Fruit fly (Drosophila melanogaster) Kc167 (cell line): ENCODE measurements around the gene CG5162.

Experiments
- Myc ChIP-seq: fragments of >200 bp; optimal IDR thresholded peaks from 2 replicates; lab custom pipeline; 2017; ENCODE audit warnings: missing external identifiers
- Sin3A ChIP-seq: fragments of >200 bp; optimal IDR thresholded peaks from 2 replicates; lab custom pipeline; 2018; ENCODE audit warnings: missing external identifiers
- h ChIP-seq: fragments of >200 bp; optimal IDR thresholded peaks from 3 replicates; lab custom pipeline; 2018; ENCODE audit warnings: missing external identifiers
- insv ChIP-seq: fragments of >200 bp; optimal IDR thresholded peaks from 3 replicates; lab custom pipeline; 2018; ENCODE audit warnings: missing external identifiers
- psq ChIP-seq: fragments of >200 bp; optimal IDR thresholded peaks from 2 replicates; lab custom pipeline; 2017; ENCODE audit warnings: missing external identifiers
- ttk ChIP-seq: sonication (Bioruptor generic); optimal IDR thresholded peaks from 2 replicates; lab custom pipeline; 2017; ENCODE audit warnings: missing external identifiers

The CG5162 gene

DNA sequence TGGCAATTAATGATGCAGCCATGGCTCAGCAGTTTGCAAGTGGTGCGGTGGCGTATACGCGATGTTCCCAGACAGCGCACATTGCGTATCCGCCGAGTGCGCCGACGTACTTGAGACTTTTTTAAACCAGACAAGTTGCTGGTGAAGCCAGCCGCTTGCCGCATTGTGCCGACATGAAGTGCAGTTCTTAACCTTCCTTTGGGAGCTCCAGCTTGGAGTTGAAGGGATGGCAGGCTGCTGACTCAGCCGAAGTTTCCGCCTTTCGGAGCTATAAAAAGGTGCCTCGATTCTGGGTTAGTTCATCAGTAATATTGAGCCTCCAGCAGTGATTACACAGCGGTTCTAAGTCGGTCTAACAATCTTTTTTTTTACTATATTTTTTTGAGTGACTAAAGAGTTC, 6.0 kb downstream of the CG5162 start, which contains the start of gene CG5172:
Gene CG5172 (plus strand): TSS at position 301 of the 400 bp plus-strand sequence.
- TF ChIP-seq Sin3A (lab: Kevin White, UChicago) (no peak), insv (lab: Kevin White, UChicago) (no peak), h (lab: Kevin White, UChicago) (no peak), Myc (lab: Kevin White, UChicago) (no peak), ttk (lab: Kevin White, UChicago) (no peak), psq (lab: Kevin White, UChicago) (no peak)

DNA sequence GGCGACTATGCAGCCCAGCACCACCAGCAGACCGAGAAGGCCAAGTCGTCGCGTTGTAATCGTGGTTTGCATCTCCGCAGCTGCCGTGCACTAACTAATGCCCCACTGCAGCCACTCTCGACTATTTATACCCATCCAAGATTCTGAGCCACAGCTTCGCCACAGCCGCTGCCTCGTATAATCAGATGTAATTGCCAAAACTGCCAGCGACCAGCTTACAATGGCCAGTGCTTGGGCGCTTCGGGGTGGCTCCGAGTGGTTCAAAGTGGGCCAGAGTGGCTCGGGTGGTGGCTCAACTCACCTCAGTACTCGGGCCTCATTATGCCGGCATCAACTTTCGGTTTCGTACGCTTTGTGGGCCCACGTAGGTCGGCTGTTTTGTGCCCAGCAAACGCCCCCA, 8.6 kb downstream of the CG5162 start, which contains the start of gene CG34327:
Gene CG34327 (minus strand): TSS at position 101 of the 400 bp plus-strand sequence.
- TF ChIP-seq Myc (lab: Kevin White, UChicago) (no peak), insv (lab: Kevin White, UChicago) (no peak), h (lab: Kevin White, UChicago) (no peak), Sin3A (lab: Kevin White, UChicago) (no peak), ttk (lab: Kevin White, UChicago) (no peak), psq (lab: Kevin White, UChicago) (no peak)

DNA sequence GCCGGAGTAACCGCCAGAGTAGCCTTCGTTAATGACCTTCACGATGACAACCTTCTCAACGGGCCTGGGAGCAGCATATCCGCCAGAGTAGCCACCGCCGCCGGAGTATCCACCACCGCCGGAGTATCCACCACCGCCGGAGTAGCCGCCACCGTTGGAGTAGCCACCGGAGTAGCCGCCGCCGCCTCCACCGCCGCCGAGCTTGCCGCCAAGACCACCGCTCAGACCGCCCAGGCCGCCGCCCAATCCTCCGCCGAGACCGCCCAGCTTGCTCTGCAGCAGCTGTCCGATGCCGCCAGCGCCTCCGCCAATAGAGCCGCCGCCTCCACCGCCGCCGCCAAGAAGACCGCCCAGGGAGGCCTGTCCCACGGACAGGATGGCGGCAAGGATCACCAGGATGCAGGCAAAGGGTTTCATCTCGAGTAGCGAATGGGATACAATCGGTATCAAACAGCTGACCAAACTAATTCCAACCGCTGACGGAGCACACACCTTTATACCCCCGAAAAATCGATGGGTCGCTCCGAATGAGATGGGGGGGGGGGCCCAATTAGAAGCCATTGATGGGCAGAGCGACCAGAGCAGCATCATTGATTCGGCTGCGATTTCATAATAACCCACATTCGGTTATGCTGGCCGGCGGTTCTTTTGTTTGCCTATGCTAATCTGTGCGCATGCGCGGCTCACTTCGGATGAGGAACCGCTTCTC, 11.0 kb downstream of the CG5162 start:
- TF ChIP-seq ttk (lab: Kevin White, UChicago), result no peak

DNA sequence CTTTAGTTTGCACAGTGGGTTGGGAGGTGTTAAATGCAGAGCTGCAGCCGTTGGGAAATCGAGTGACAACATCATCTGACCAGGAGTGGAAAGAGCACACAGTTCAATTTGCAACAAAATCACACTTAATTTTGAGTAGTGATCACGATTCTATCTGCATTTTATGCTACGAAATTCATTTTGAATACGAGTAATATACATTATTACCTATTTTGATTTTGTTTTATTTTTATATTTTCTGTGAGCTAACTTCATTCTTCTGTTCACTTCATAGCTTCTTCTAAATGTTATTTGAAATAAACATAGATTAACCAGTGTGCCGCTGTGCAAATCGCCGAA, 11.5 kb downstream of the CG5162 start, which contains the start of gene CG10598:
Gene CG10598 (minus strand): TSS at position 187 of the 339 bp plus-strand sequence.
- no peak for TF ChIP-seq Sin3A (lab: Kevin White, UChicago)
- no peak for TF ChIP-seq Myc (lab: Kevin White, UChicago)
- no peak for TF ChIP-seq insv (lab: Kevin White, UChicago)
- TF ChIP-seq h (lab: Kevin White, UChicago), result no peak
- TF ChIP-seq ttk (lab: Kevin White, UChicago), result no peak
- no peak for TF ChIP-seq psq (lab: Kevin White, UChicago)

DNA sequence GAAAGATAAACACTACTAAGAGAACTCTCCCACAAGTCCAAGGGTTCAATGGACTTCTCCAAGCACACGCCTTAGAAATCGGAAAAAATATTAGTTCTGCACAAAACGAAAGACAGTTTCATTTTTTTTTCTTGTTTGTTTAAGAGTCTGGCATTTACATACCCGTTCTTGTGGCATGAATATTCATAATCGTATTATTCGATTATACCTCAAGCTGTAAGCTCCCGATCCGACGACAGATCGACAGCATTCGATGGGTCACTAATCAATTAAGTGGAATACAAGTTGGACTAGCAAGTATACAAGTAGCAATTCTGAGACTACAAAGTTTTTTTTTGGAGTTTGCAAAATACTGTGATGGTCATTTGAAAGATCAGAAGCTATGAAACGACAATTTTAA, 12.4 kb downstream of the CG5162 start:
- no peak for TF ChIP-seq ttk (lab: Kevin White, UChicago)
- TF ChIP-seq insv (lab: Kevin White, UChicago), result no peak
- no peak for TF ChIP-seq h (lab: Kevin White, UChicago)
- TF ChIP-seq Myc (lab: Kevin White, UChicago), result no peak
- no peak for TF ChIP-seq Sin3A (lab: Kevin White, UChicago)
- no peak for TF ChIP-seq psq (lab: Kevin White, UChicago)

DNA sequence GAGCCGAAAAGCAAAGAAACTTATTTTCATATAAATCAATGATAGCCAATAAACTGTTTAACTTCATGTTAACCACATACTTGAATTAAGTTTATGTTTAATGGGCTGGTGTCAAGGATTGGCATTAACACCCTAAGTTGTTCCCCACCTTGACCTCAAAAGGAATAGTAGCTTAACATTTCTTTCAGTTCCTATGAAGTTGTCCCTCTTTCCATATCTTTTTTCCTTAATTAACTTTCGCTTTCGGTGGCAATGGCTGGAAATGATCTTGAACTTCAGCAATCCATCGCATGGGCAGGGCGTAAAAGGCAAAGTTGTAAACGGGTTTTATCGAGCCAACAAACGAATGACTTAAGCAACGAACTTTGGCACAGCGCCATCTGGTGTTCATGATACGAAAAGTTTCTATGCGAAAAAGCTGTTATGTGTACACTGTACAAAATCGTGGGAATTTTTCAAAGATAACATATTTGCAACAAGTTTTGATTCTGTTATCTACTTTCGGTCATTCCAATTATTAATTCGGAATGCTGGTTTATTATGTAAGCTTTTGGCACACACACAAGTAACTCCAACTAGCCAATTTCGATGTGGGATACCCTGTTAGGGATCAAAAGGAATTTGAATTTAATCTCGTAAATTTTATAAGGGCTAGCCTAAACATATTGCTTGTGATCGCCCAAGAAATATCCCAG, 14.5 kb downstream of the CG5162 start:
- TF ChIP-seq ttk (lab: Kevin White, UChicago), result no peak
- no peak for TF ChIP-seq Sin3A (lab: Kevin White, UChicago)
- TF ChIP-seq Myc (lab: Kevin White, UChicago), result no peak
- no peak for TF ChIP-seq psq (lab: Kevin White, UChicago)
- no peak for TF ChIP-seq insv (lab: Kevin White, UChicago)
- TF ChIP-seq h (lab: Kevin White, UChicago), result no peak

DNA sequence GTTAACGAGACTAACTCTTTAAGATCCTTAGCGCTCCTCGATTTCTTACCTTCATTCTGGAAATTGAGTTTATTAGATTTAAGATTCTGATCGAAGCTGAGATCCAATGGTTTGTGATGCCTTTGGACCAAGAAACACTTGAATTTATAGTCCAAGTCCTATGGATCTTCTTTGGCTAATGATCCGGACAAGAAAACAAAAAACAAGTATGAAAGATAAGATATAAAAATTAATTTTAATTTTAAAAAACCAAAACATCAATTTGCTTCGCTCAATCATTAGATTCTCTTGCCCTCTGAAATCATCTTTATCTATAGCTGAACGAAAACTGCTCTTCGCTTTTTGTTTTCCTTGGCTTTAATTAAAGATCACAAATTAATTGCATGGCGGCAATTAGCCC, 15.8 kb downstream of the CG5162 start, which contains the start of gene CG10597:
Gene CG10597 (minus strand): TSS at position 101 of the 400 bp plus-strand sequence.
- TF ChIP-seq Sin3A (lab: Kevin White, UChicago), result no peak
- TF ChIP-seq psq (lab: Kevin White, UChicago), result no peak
- TF ChIP-seq insv (lab: Kevin White, UChicago), result no peak
- no peak for TF ChIP-seq Myc (lab: Kevin White, UChicago)
- TF ChIP-seq h (lab: Kevin White, UChicago), result no peak
- no peak for TF ChIP-seq ttk (lab: Kevin White, UChicago)

DNA sequence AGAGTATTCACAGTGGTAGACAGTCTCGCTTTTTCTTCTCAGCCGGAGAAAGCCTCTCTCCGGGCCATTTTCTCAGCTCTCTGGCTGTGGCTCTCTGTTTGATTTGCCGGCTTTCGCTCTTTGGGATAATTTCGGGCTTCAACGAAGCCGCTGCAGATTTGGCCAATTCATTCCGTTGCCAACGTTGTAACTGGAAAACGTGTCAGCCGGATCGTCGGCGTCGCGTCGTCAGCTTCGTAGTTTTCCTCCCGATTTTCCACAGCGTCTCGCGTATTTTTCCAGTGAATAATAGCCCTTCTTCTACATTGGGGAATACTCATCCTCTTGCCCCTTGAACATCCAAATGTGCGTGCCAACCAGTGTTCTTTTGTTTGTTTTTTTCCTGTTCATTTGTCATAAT, 17.5 kb downstream of the CG5162 start, which contains the start of gene f:
Gene f (plus strand): TSS at position 301 of the 400 bp plus-strand sequence.
- TF ChIP-seq h (lab: Kevin White, UChicago), result no peak

DNA sequence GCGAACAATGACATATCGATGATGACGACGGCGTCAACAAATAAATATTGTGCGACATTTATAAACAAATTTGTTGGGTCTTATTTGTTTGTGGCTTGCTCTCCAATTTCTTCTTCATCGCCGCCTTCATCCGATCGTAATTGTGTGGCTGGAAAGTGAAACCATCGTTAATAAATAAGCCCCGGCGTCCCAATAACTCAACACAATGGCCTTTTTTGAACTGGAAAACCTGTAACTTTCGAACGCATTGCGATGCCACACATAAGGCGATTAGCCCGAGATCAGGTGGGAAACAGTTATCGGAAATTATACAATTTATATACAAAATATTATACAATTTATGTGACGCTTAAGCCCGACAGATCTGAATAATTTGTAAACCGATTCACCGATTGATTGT, 21.4 kb downstream of the CG5162 start:
- no peak for TF ChIP-seq psq (lab: Kevin White, UChicago)
- TF ChIP-seq h (lab: Kevin White, UChicago), result no peak
- TF ChIP-seq Myc (lab: Kevin White, UChicago), result no peak
- no peak for TF ChIP-seq ttk (lab: Kevin White, UChicago)
- TF ChIP-seq insv (lab: Kevin White, UChicago), result no peak
- no peak for TF ChIP-seq Sin3A (lab: Kevin White, UChicago)

- TF ChIP-seq psq (lab: Kevin White, UChicago) (no peak), h (lab: Kevin White, UChicago) (no peak), Myc (lab: Kevin White, UChicago) (no peak), insv (lab: Kevin White, UChicago) (no peak), ttk (lab: Kevin White, UChicago) (no peak), Sin3A (lab: Kevin White, UChicago) (no peak)
Measured at dm6 chrX:17237421-17237820, 22.3 kb downstream of the CG5162 start.

- TF ChIP-seq Myc (lab: Kevin White, UChicago) (no peak), Sin3A (lab: Kevin White, UChicago) (no peak), psq (lab: Kevin White, UChicago) (no peak), h (lab: Kevin White, UChicago) (no peak), ttk (lab: Kevin White, UChicago) (no peak), insv (lab: Kevin White, UChicago) (no peak)
Measured at dm6 chrX:17244854-17245253, 29.8 kb downstream of the CG5162 start, which contains the start of gene CG8915. Gene CG8915 (minus strand): TSS chrX:17245001.
